Fruit fly (Drosophila melanogaster) whole organism, adult: ENCODE results near the gene CG9391.

ENCODE experiments used
- CG11617 ChIP-seq: fragments of 200-800 bp; sonication (Bioruptor generic); optimal IDR thresholded peaks from 2 replicates; lab custom pipeline; 2017; ENCODE audit warnings: mild to moderate bottlenecking, missing biosample characterization, missing genetic modification reagents, missing genetic modification characterization
- CG12768 ChIP-seq: fragments of 200-800 bp; sonication (Bioruptor generic); optimal IDR thresholded peaks from 2 replicates; lab custom pipeline; 2017; ENCODE audit warnings: missing biosample characterization, missing genetic modification characterization, mild to moderate bottlenecking, moderate library complexity, missing genetic modification reagents
- CG14711 ChIP-seq: fragments of 200-800 bp; sonication (Bioruptor generic); optimal IDR thresholded peaks from 2 replicates; lab custom pipeline; 2018; ENCODE audit warnings: missing biosample characterization, mild to moderate bottlenecking, missing genetic modification characterization, moderate library complexity
- CG1620 ChIP-seq: fragments of 200-800 bp; sonication (Bioruptor generic); optimal IDR thresholded peaks from 2 replicates; lab custom pipeline; 2016; ENCODE audit warnings: missing biosample characterization, missing genetic modification characterization
- CG33017 ChIP-seq: fragments of 200-800 bp; sonication (Bioruptor generic); optimal IDR thresholded peaks from 2 replicates; lab custom pipeline; 2018; ENCODE audit warnings: missing biosample characterization, mild to moderate bottlenecking, missing genetic modification characterization, moderate library complexity
- CG5204 ChIP-seq: fragments of 200-800 bp; sonication (Bioruptor generic); optimal IDR thresholded peaks from 2 replicates; lab custom pipeline; 2016; ENCODE audit warnings: missing biosample characterization, missing genetic modification characterization
- CG7045 ChIP-seq: fragments of 200-800 bp; sonication (Bioruptor generic); optimal IDR thresholded peaks from 2 replicates; lab custom pipeline; 2017; ENCODE audit warnings: missing biosample characterization, mild to moderate bottlenecking, missing genetic modification characterization
- CG7101 ChIP-seq: fragments of 200-800 bp; sonication (Bioruptor generic); optimal IDR thresholded peaks from 2 replicates; lab custom pipeline; 2018; ENCODE audit warnings: missing biosample characterization, mild to moderate bottlenecking, missing genetic modification characterization, moderate library complexity
- Clk ChIP-seq: fragments of 200-800 bp; sonication (Bioruptor generic); optimal IDR thresholded peaks from 2 replicates; lab custom pipeline; 2017; ENCODE audit warnings: missing biosample characterization, missing genetic modification characterization
- Crg-1 ChIP-seq: fragments of 200-800 bp; sonication (Bioruptor generic); optimal IDR thresholded peaks from 2 replicates; lab custom pipeline; 2016; ENCODE audit warnings: missing biosample characterization, missing genetic modification characterization
- Hr96 ChIP-seq: fragments of 200-800 bp; sonication (Bioruptor generic); optimal IDR thresholded peaks from 2 replicates; lab custom pipeline; 2016; ENCODE audit warnings: missing biosample characterization, missing genetic modification characterization
- Mnt ChIP-seq: fragments of 200-800 bp; sonication (Bioruptor generic); optimal IDR thresholded peaks from 2 replicates; lab custom pipeline; 2016; ENCODE audit warnings: missing biosample characterization, mild to moderate bottlenecking, missing genetic modification characterization
- bab1 ChIP-seq: fragments of 200-800 bp; sonication (Bioruptor generic); optimal IDR thresholded peaks from 3 replicates; lab custom pipeline; 2019; ENCODE audit warnings: missing biosample characterization, mild to moderate bottlenecking, missing genetic modification characterization, moderate library complexity
- cic ChIP-seq: fragments of 200-800 bp; sonication (Bioruptor generic); optimal IDR thresholded peaks from 2 replicates; lab custom pipeline; 2017; ENCODE audit warnings: missing biosample characterization, mild to moderate bottlenecking, missing genetic modification characterization, moderate library complexity
- cnc ChIP-seq, 2 experiments: fragments of >200 bp; optimal IDR thresholded peaks; 2 replicates each; lab custom pipeline; 2017
- kay ChIP-seq: fragments of 200-800 bp; sonication (Bioruptor generic); peaks from one replicate; lab custom pipeline; 2016; ENCODE audit warnings: missing biosample characterization, missing genetic modification characterization, borderline replicate concordance
- ovo ChIP-seq: fragments of 200-800 bp; sonication (Bioruptor generic); optimal IDR thresholded peaks from 2 replicates; lab custom pipeline; 2016; ENCODE audit warnings: missing biosample characterization, missing genetic modification characterization
- pad ChIP-seq: fragments of 200-800 bp; sonication (Bioruptor generic); optimal IDR thresholded peaks from 3 replicates; lab custom pipeline; 2017; ENCODE audit warnings: missing biosample characterization, missing genetic modification characterization, mild to moderate bottlenecking, moderate library complexity, missing genetic modification reagents
- tj ChIP-seq: fragments of 200-800 bp; sonication (Bioruptor generic); optimal IDR thresholded peaks from 3 replicates; lab custom pipeline; 2017; ENCODE audit warnings: missing biosample characterization, mild to moderate bottlenecking, missing genetic modification characterization, moderate library complexity
- toe ChIP-seq: fragments of 200-800 bp; sonication (Bioruptor generic); optimal IDR thresholded peaks from 2 replicates; lab custom pipeline; 2016; ENCODE audit warnings: missing biosample characterization, missing genetic modification characterization

The CG9391 gene

dm6 chr3L:21266101-21266656 is 2.0 kb downstream of the CG9391 start:
- TF ChIP-seq CG33017 (peak; percentile 32), tj (no peak), CG7101 (tag; lab: Kevin White, UChicago) (peak; percentile 2), CG11617 (GFP tag; lab: Kevin White, UChicago) (peak; percentile 17), bab1 (GFP tag; lab: Kevin White, UChicago) (no peak), pad (peak; percentile 9), CG12768 (GFP tag; lab: Kevin White, UChicago) (peak; percentile 41), cic (GFP tag; lab: Kevin White, UChicago) (peak; percentile 58), cnc (optimal IDR thresholded peaks at IDR 0.05; lab: Kevin White, UChicago) (no peak), CG14711 (tag; lab: Kevin White, UChicago) (peak; percentile 8)

DNA sequence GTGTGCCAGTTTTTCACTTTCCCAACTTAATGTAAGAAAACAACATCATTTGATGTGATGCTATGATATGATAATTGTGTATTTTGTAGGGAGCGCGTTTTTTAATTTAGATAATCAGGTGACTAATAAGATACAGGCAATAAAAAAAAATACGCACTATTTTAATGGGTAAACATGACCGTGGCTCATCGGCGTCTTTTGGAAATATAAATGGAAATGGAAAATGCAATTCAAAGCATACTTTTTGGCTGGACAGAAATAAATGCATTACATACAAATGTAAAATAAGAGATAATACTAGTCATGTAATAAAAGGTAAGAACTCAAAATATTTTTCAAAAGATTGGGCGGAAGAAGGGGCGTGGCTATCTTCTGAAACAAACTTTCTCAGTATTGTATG is 5.7 kb downstream of the CG9391 start:
- TF ChIP-seq Crg-1 (GFP tag; lab: Kevin White, UChicago) (no peak), tj (no peak), CG1620 (GFP tag; lab: Kevin White, UChicago) (no peak), cic (GFP tag; lab: Kevin White, UChicago) (no peak), CG11617 (GFP tag; lab: Kevin White, UChicago) (no peak), CG12768 (GFP tag; lab: Kevin White, UChicago) (no peak), cnc (optimal IDR thresholded peaks at IDR 0.05; lab: Kevin White, UChicago) (no peak), CG14711 (tag; lab: Kevin White, UChicago) (no peak), toe (GFP tag; lab: Kevin White, UChicago) (no peak), bab1 (GFP tag; lab: Kevin White, UChicago) (no peak), CG33017 (no peak), ovo (no peak), CG7045 (GFP tag; lab: Kevin White, UChicago) (no peak), CG5204 (GFP tag; lab: Kevin White, UChicago) (no peak)

DNA sequence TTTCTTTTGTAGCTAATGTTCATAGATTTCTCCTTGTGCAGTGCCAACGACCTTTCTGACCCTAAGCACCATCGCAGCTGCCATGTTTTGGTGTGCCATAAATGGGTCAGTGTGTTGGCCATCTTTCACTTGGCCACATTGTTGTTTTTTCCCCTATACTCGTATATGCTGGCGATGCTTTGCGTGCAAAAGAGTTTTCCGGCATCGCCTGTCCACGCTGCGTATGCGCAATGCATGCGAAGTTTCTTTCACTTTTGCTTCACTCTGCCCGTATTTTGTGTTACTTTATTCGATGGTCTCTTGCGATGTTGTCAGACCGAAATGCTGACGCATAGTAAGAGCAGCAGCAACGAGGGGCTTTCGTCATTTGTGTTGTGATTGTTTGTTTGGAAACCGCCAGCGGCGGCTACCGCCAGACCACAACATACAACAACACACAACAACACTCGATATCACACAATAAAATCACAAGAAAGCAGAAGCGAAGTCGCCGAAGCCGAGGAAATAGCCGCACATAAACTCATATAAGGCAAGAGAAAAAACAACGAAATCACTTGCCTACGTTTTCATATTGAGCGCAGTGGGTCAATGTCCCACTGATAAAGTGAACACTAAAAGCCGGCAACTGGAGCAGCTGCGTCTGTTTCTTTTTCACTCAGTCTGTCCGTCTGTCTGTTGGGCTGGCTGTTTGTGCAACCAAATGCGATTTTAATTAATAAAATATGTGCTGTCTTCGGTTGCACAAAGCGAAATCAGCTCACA is 6.6 kb downstream of the CG9391 start:
- TF ChIP-seq tj (peak; percentile 17), Hr96 (GFP tag; lab: Kevin White, UChicago) (no peak)

DNA sequence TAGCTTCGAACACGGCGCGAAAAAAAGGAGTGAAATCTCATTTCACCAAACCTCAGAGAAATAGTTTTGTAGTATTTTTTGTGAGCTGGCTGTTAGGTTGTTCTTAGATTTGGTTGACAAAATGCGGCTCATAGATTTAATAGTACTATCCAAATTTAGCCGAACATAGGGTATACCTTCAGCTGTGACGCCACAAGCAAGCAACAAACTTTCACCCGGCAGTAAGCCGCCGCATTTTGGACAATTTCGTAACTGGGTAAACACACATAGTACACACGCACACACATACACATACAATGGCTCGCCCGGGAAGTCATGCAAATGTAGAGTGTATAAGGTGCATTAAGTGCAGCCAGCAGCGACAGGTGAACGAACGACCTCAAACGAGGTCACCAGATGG is 8.9 kb downstream of the CG9391 start:
- TF ChIP-seq pad = no peak
- TF ChIP-seq toe (GFP tag; lab: Kevin White, UChicago) = no peak
- TF ChIP-seq CG1620 (GFP tag; lab: Kevin White, UChicago) = no peak
- no peak for TF ChIP-seq cic (GFP tag; lab: Kevin White, UChicago)
- no peak for TF ChIP-seq CG14711 (tag; lab: Kevin White, UChicago)
- no peak for TF ChIP-seq CG11617 (GFP tag; lab: Kevin White, UChicago)
- no peak for TF ChIP-seq cnc (optimal IDR thresholded peaks at IDR 0.05; lab: Kevin White, UChicago)
- no peak for TF ChIP-seq CG7101 (tag; lab: Kevin White, UChicago)
- TF ChIP-seq CG12768 (GFP tag; lab: Kevin White, UChicago) = no peak
- TF ChIP-seq kay = no peak
- TF ChIP-seq Mnt (GFP tag; lab: Kevin White, UChicago) = no peak

DNA sequence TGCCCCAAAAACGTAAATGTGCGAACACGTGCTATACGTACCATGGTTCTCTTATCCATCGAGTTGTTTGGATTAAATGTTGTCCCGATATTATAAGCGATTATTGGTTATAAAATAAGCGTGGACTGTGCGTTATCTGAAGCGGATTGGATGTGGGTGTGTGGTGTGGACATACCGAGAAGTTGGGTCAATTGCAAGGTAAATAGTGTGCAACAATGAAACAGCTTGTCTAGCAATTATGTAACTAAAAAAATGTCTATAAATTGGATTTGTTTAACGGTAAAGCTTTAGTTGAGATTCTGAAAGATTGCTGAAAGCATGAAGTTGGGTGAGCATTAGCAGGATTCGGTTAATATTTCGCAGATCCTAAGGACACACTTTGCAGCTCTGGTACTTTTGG is 10.4 kb downstream of the CG9391 start, which contains the start of gene CG43218:
TSS of gene CG43218 (plus strand) at position 290 of the 400 bp plus-strand sequence.
- TF ChIP-seq Crg-1 (GFP tag; lab: Kevin White, UChicago) = no peak
- TF ChIP-seq Mnt (GFP tag; lab: Kevin White, UChicago) = no peak
- no peak for TF ChIP-seq Hr96 (GFP tag; lab: Kevin White, UChicago)
- TF ChIP-seq toe (GFP tag; lab: Kevin White, UChicago) = no peak
- no peak for TF ChIP-seq CG12768 (GFP tag; lab: Kevin White, UChicago)
- TF ChIP-seq pad = no peak
- TF ChIP-seq cic (GFP tag; lab: Kevin White, UChicago) = no peak
- TF ChIP-seq CG1620 (GFP tag; lab: Kevin White, UChicago) = no peak
- TF ChIP-seq Clk (GFP tag; lab: Kevin White, UChicago) = no peak
- no peak for TF ChIP-seq tj
- no peak for TF ChIP-seq CG7101 (tag; lab: Kevin White, UChicago)
- no peak for TF ChIP-seq CG7045 (GFP tag; lab: Kevin White, UChicago)
- no peak for TF ChIP-seq CG5204 (GFP tag; lab: Kevin White, UChicago)
- no peak for TF ChIP-seq CG14711 (tag; lab: Kevin White, UChicago)
- no peak for TF ChIP-seq CG33017

DNA sequence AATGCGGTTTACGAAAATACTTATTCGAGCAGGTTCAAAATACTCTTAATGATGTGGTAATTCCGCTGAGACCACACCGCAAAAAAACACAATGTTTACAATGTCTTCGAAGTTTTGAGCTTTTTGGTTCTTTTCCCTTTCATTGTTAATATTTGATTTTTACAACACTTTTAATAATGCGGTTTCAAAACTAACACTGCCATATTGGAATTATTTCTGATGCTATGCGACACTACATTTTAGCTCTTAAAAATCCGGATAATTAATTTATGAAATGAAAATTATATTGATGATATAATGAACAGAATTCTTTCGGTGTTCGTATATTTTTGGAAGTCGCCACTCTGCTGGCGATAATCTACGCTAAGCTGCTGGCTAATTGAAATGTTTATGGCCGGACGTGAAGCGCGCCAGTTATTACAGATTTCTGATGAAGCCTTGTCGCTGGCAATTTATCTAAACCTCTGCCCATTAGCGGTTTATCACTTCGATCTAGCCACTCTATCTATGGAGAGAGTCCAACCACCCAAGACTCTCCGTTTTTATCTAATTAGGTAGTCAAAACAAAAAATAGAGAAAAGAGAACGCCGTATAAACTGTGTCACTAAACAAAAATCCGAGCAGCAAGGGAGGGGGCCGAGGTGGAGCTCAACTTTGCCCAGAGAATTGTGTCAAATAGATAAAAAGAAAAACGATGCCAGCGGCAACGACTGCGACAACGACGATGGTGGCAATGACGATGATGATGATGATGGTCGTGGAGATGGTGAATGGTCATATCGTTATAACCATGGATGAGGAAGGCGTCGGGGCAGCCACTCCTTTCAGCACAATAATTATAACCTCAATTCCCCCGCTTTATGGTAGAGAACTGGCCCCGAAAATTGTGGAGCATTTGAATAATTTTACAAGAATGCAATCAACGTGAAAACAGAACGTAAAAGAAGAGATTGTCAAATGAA is 11.8 kb downstream of the CG9391 start:
- TF ChIP-seq bab1 (GFP tag; lab: Kevin White, UChicago) (no peak), CG1620 (GFP tag; lab: Kevin White, UChicago) (no peak), cnc (optimal IDR thresholded peaks at IDR 0.05; lab: Kevin White, UChicago) (no peak), kay (no peak), tj (no peak), CG7045 (GFP tag; lab: Kevin White, UChicago) (no peak), Clk (GFP tag; lab: Kevin White, UChicago) (no peak), CG11617 (GFP tag; lab: Kevin White, UChicago) (no peak), CG7101 (tag; lab: Kevin White, UChicago) (no peak), pad (no peak), toe (GFP tag; lab: Kevin White, UChicago) (no peak), CG5204 (GFP tag; lab: Kevin White, UChicago) (no peak)
